Worm (Caenorhabditis elegans) whole organism, early embryonic: ENCODE data around the gene F43G6.17.

Experiments
- B0310.2 ChIP-seq: sonication (generic microtip); optimal IDR thresholded peaks from 2 replicates; lab custom pipeline; 2016; ENCODE audit warnings: mild to moderate bottlenecking, missing genetic modification characterization, missing compliant biosample characterization
- F13C5.2 ChIP-seq: sonication (generic microtip); optimal IDR thresholded peaks from 2 replicates; lab custom pipeline; 2017; ENCODE audit warnings: mild to moderate bottlenecking, missing genetic modification characterization, inconsistent platforms, missing compliant biosample characterization
- aly-1 ChIP-seq: sonication (generic microtip); optimal IDR thresholded peaks from 2 replicates; lab custom pipeline; 2016; ENCODE audit warnings: missing genetic modification characterization, missing compliant biosample characterization
- ama-1 ChIP-seq: fragments of 150-350 bp; optimal IDR thresholded peaks from 2 replicates; lab custom pipeline; 2014
- ceh-13 ChIP-seq: fragments of 200-800 bp; sonication (Bioruptor generic); optimal IDR thresholded peaks from 2 replicates; lab custom pipeline; 2018; ENCODE audit warnings: mild to moderate bottlenecking, missing genetic modification characterization, missing compliant biosample characterization
- ceh-36 ChIP-seq: sonication (generic microtip); optimal IDR thresholded peaks from 2 replicates; lab custom pipeline; 2016; ENCODE audit warnings: missing genetic modification characterization, inconsistent platforms, missing compliant biosample characterization
- ets-7 ChIP-seq: sonication (generic microtip); optimal IDR thresholded peaks from 2 replicates; lab custom pipeline; 2016; ENCODE audit warnings: missing genotype, missing genetic modification characterization, missing compliant biosample characterization
- flt-1 ChIP-seq: fragments of 200-800 bp; sonication (Bioruptor generic); IDR thresholded peaks from 2 replicates; pipeline ENCODE4 v1.3.6; 2022; ENCODE audit warnings: missing genetic modification characterization, missing compliant biosample characterization
- hmbx-1 ChIP-seq: sonication (generic microtip); optimal IDR thresholded peaks from 2 replicates; lab custom pipeline; 2016; ENCODE audit warnings: mild to moderate bottlenecking, missing genetic modification characterization, missing compliant biosample characterization
- hmg-4 ChIP-seq: fragments of 200-800 bp; sonication (Bioruptor generic); optimal IDR thresholded peaks from 2 replicates; lab custom pipeline; 2018; ENCODE audit warnings: mild to moderate bottlenecking, missing genetic modification characterization, missing compliant biosample characterization
- hnd-1 ChIP-seq: sonication (generic microtip); optimal IDR thresholded peaks from 2 replicates; lab custom pipeline; 2016; ENCODE audit warnings: missing genetic modification characterization, missing compliant biosample characterization
- pes-1 ChIP-seq: fragments of 200-800 bp; sonication (Bioruptor generic); IDR thresholded peaks from 2 replicates; pipeline ENCODE4 v1.3.6; 2022; ENCODE audit warnings: missing genetic modification reagents, missing genetic modification characterization, missing compliant biosample characterization
- scrt-1 ChIP-seq: fragments of 200-800 bp; sonication (Bioruptor generic); IDR thresholded peaks from 2 replicates; pipeline ENCODE4 v1.3.6; 2022; ENCODE audit warnings: missing genetic modification characterization, missing compliant biosample characterization
- sea-1 ChIP-seq: fragments of 200-800 bp; sonication (Bioruptor generic); conservative IDR thresholded peaks from 2 replicates; pipeline ENCODE4 v1.3.6; 2022; ENCODE audit warnings: missing genetic modification characterization, missing compliant biosample characterization
- tbx-11 ChIP-seq: fragments of 200-800 bp; sonication (Bioruptor generic); IDR thresholded peaks from 2 replicates; pipeline ENCODE4 v1.3.6; 2022; ENCODE audit warnings: missing genetic modification characterization, missing compliant biosample characterization
- tbx-37 ChIP-seq: fragments of 200-800 bp; sonication (Bioruptor generic); conservative IDR thresholded peaks from 2 replicates; pipeline ENCODE4 v1.3.6; 2022; ENCODE audit warnings: missing genetic modification reagents, missing genetic modification characterization, missing compliant biosample characterization
- tra-4 ChIP-seq: sonication (generic microtip); optimal IDR thresholded peaks from 2 replicates; lab custom pipeline; 2017; ENCODE audit warnings: missing genetic modification characterization, missing compliant biosample characterization

The F43G6.17 gene

ce11 chrII:11844984-11845383 is 42.4 kb downstream of the F43G6.17 start:
- TF ChIP-seq ama-1 (lab: Kevin White, UChicago) (no peak), tbx-37 (GFP tag; lab: Robert Waterston, UW) (no peak), scrt-1 (no peak), ceh-36 (no peak), sea-1 (no peak), F13C5.2 (tag; lab: Kevin White, UChicago) (no peak), flt-1 (GFP tag; lab: Robert Waterston, UW) (no peak), pes-1 (GFP tag; lab: Robert Waterston, UW) (no peak), hmg-4 (GFP tag; lab: Kevin White, UChicago) (no peak), aly-1 (no peak), B0310.2 (no peak), ets-7 (tag; lab: Kevin White, UChicago) (no peak), tra-4 (no peak), hmbx-1 (tag; lab: Kevin White, UChicago) (no peak), hnd-1 (tag; lab: Kevin White, UChicago) (no peak)

DNA sequence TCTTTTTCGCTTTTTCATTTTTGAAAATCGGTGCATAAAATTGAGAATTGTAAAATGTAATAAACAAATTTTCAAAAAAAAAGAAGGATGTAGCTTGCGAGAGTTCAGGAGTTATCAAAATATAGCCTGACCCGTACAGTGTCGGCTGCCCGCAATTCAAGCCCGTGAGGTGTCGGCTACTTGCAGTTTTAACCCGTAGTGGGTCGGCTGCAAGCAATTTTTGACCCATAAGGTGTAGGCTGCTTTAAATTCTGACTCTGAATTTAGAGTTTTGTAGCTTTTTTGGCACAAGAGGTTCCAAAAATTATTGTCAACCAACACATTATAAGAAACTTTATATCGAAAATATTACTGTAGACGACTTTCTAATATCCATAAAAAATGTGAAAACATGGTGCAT is 43.4 kb downstream of the F43G6.17 start:
- TF ChIP-seq sea-1 (no peak), hmg-4 (GFP tag; lab: Kevin White, UChicago) (no peak), tbx-11 (GFP tag; lab: Robert Waterston, UW) (no peak), tbx-37 (GFP tag; lab: Robert Waterston, UW) (no peak)

DNA sequence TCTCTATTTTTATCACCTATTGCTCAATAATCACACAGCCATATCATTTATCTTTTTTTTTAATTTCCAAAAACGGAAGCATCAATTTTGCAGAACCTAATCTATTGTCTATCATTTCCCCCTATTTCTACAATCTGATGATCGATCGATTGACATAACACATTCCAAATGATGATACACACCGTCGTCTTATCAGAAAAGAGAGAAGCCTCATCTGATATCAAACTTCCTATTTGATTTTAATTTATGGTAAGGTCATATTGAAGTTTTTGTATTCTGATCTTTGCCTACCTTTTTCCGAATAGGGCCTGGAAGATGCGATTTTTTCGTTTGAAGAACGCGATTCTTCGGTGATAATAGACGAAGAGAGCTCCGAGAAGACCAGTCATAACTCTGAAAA is 47.0 kb downstream of the F43G6.17 start:
- no peak for TF ChIP-seq hnd-1 (tag; lab: Kevin White, UChicago)
- TF ChIP-seq flt-1 (GFP tag; lab: Robert Waterston, UW) = no peak
- no peak for TF ChIP-seq ceh-36
- no peak for TF ChIP-seq ets-7 (tag; lab: Kevin White, UChicago)
- TF ChIP-seq tra-4 = no peak
- TF ChIP-seq ama-1 (lab: Kevin White, UChicago) = no peak
- no peak for TF ChIP-seq B0310.2
- TF ChIP-seq ceh-13 (GFP tag; lab: Kevin White, UChicago) = no peak
- TF ChIP-seq tbx-37 (GFP tag; lab: Robert Waterston, UW) = no peak
- no peak for TF ChIP-seq pes-1 (GFP tag; lab: Robert Waterston, UW)
- no peak for TF ChIP-seq F13C5.2 (tag; lab: Kevin White, UChicago)
- TF ChIP-seq scrt-1 = no peak
- no peak for TF ChIP-seq hmg-4 (GFP tag; lab: Kevin White, UChicago)
- no peak for TF ChIP-seq aly-1
- no peak for TF ChIP-seq hmbx-1 (tag; lab: Kevin White, UChicago)
- TF ChIP-seq tbx-11 (GFP tag; lab: Robert Waterston, UW) = no peak
- no peak for TF ChIP-seq sea-1

- TF ChIP-seq F13C5.2 (tag; lab: Kevin White, UChicago) (no peak), pes-1 (GFP tag; lab: Robert Waterston, UW) (no peak), scrt-1 (no peak), flt-1 (GFP tag; lab: Robert Waterston, UW) (no peak)
These were observed 49.8 kb downstream of the F43G6.17 start for ce11 chrII:11852191-11852901.

ce11 chrII:11853108-11853507 is 50.6 kb downstream of the F43G6.17 start:
- TF ChIP-seq tbx-11 (GFP tag; lab: Robert Waterston, UW) = no peak
- no peak for TF ChIP-seq F13C5.2 (tag; lab: Kevin White, UChicago)
- TF ChIP-seq scrt-1 = no peak
- no peak for TF ChIP-seq ceh-13 (GFP tag; lab: Kevin White, UChicago)
- no peak for TF ChIP-seq hmg-4 (GFP tag; lab: Kevin White, UChicago)
